Fruit fly (Drosophila melanogaster) whole organism, embryonic: ENCODE measurements around the gene CG15865.

Source experiments
- CG11695 ChIP-seq: fragments of 200-800 bp; sonication (Bioruptor generic); IDR thresholded peaks from 3 replicates; pipeline ENCODE4 v1.3.6; 2022; ENCODE audit warnings: missing biosample characterization, missing genetic modification characterization
- CG13424 ChIP-seq: fragments of 200-800 bp; sonication (Bioruptor generic); optimal IDR thresholded peaks from 2 replicates; lab custom pipeline; 2019; ENCODE audit warnings: missing biosample characterization, mild to moderate bottlenecking, missing genetic modification characterization, moderate library complexity
- CG13894 ChIP-seq: fragments of 200-800 bp; sonication (Bioruptor generic); optimal IDR thresholded peaks from 3 replicates; lab custom pipeline; 2018; ENCODE audit warnings: missing biosample characterization, mild to moderate bottlenecking, missing genetic modification characterization, moderate library complexity
- CG14014 ChIP-seq: fragments of 200-800 bp; sonication (Bioruptor generic); IDR thresholded peaks from 2 replicates; pipeline ENCODE4 v1.3.6; 2022; ENCODE audit warnings: missing biosample characterization, missing genetic modification characterization
- CG14965 ChIP-seq: fragments of 200-800 bp; sonication (Bioruptor generic); optimal IDR thresholded peaks from 2 replicates; lab custom pipeline; 2016; ENCODE audit warnings: missing biosample characterization, missing genetic modification characterization, borderline replicate concordance
- CG17612 ChIP-seq: fragments of 200-800 bp; sonication (Bioruptor generic); IDR thresholded peaks from 2 replicates; pipeline ENCODE4 v1.3.6; 2022; ENCODE audit warnings: missing biosample characterization, missing genetic modification characterization
- CG18262 ChIP-seq: fragments of 200-800 bp; optimal IDR thresholded peaks from 3 replicates; lab custom pipeline; 2019; ENCODE audit warnings: missing biosample characterization, mild to moderate bottlenecking, missing genetic modification characterization, moderate library complexity
- CG3163 ChIP-seq: fragments of 200-800 bp; sonication (Bioruptor generic); optimal IDR thresholded peaks from 3 replicates; lab custom pipeline; 2016; ENCODE audit warnings: missing biosample characterization, missing genetic modification characterization
- CG32767 ChIP-seq: fragments of 200-800 bp; sonication (Bioruptor generic); IDR thresholded peaks from 2 replicates; pipeline ENCODE4 v1.3.6; 2022; ENCODE audit warnings: missing biosample characterization, missing genetic modification characterization
- CG32772 ChIP-seq: fragments of 200-800 bp; sonication (Bioruptor generic); IDR thresholded peaks from 2 replicates; pipeline ENCODE4 v1.3.6; 2022; ENCODE audit warnings: missing biosample characterization, missing genetic modification characterization
- CG3281 ChIP-seq: fragments of 200-800 bp; sonication (Bioruptor generic); optimal IDR thresholded peaks from 3 replicates; lab custom pipeline; 2017; ENCODE audit warnings: missing biosample characterization, mild to moderate bottlenecking, missing genetic modification characterization
- CG4404 ChIP-seq: fragments of 200-800 bp; sonication (Bioruptor generic); IDR thresholded peaks from 2 replicates; pipeline ENCODE4 v1.3.6; 2022; ENCODE audit warnings: missing biosample characterization, missing genetic modification characterization
- CG7556 ChIP-seq: fragments of 200-800 bp; sonication (Bioruptor generic); optimal IDR thresholded peaks from 2 replicates; lab custom pipeline; 2017; ENCODE audit warnings: missing biosample characterization, mild to moderate bottlenecking, missing genetic modification characterization
- CG8944 ChIP-seq: fragments of 200-800 bp; sonication (Bioruptor generic); optimal IDR thresholded peaks from 3 replicates; lab custom pipeline; 2016; ENCODE audit warnings: missing biosample characterization, missing genetic modification characterization
- CHES-1-like ChIP-seq: fragments of 200-800 bp; sonication (Bioruptor generic); optimal IDR thresholded peaks from 2 replicates; lab custom pipeline; 2016; ENCODE audit warnings: missing biosample characterization, missing genetic modification characterization
- Dll ChIP-seq: fragments of 200-800 bp; sonication (Bioruptor generic); IDR thresholded peaks from 4 replicates; pipeline ENCODE4 v1.3.6; 2022; ENCODE audit warnings: missing biosample characterization, missing genetic modification characterization; ENCODE audit not compliant: partially characterized antibody
- ERR ChIP-seq: fragments of 200-800 bp; sonication (Bioruptor generic); optimal IDR thresholded peaks from 2 replicates; lab custom pipeline; 2016; ENCODE audit warnings: missing biosample characterization, missing genetic modification characterization
- Fer3 ChIP-seq: fragments of 200-800 bp; sonication (Bioruptor generic); optimal IDR thresholded peaks from 2 replicates; lab custom pipeline; 2018; ENCODE audit warnings: missing biosample characterization, mild to moderate bottlenecking, missing genetic modification characterization, moderate library complexity
- HLH3B ChIP-seq: fragments of 200-800 bp; sonication (Bioruptor generic); IDR thresholded peaks from 2 replicates; pipeline ENCODE4 v1.3.6; 2022; ENCODE audit warnings: missing biosample characterization, missing genetic modification characterization
- HLHmδ ChIP-seq: fragments of 200-800 bp; sonication (Bioruptor generic); optimal IDR thresholded peaks from 2 replicates; lab custom pipeline; 2018; ENCODE audit warnings: missing biosample characterization, mild to moderate bottlenecking, missing genetic modification characterization, moderate library complexity
- Hand ChIP-seq: fragments of 200-800 bp; sonication (Bioruptor generic); optimal IDR thresholded peaks from 2 replicates; lab custom pipeline; 2017; ENCODE audit warnings: mild to moderate bottlenecking, missing biosample characterization, missing genetic modification reagents, missing genetic modification characterization
- Hr51 ChIP-seq, 2 experiments: fragments of 200-800 bp; sonication (Bioruptor generic); optimal IDR thresholded peaks; 2 replicates in 1 of 2; 3 replicates in 1 of 2; lab custom pipeline; 2016 to 2018; ENCODE audit warnings: missing biosample characterization in 2 of 2, missing genetic modification characterization in 2 of 2, mild to moderate bottlenecking in 1 of 2, moderate library complexity in 1 of 2
- Six4 ChIP-seq: fragments of 200-800 bp; sonication (Bioruptor generic); optimal IDR thresholded peaks from 2 replicates; lab custom pipeline; 2016; ENCODE audit warnings: missing biosample characterization, missing genetic modification characterization
- Spps ChIP-seq: fragments of 200-800 bp; sonication (Bioruptor generic); optimal IDR thresholded peaks from 2 replicates; lab custom pipeline; 2018; ENCODE audit warnings: missing biosample characterization, mild to moderate bottlenecking, missing genetic modification characterization
- TFAM ChIP-seq: fragments of 200-800 bp; sonication (Bioruptor generic); optimal IDR thresholded peaks from 2 replicates; lab custom pipeline; 2017; ENCODE audit warnings: missing biosample characterization, missing genetic modification characterization, inconsistent platforms
- Vsx1 ChIP-seq: fragments of 200-800 bp; sonication (Bioruptor generic); optimal IDR thresholded peaks from 2 replicates; lab custom pipeline; 2017; ENCODE audit warnings: missing biosample characterization, mild to moderate bottlenecking, missing genetic modification characterization, missing genetic modification reagents
- aop ChIP-seq: fragments of 200-800 bp; sonication (Bioruptor generic); IDR thresholded peaks from 2 replicates; pipeline ENCODE4 v1.3.6; 2022; ENCODE audit warnings: missing biosample characterization, missing genetic modification characterization
- chif ChIP-seq, 2 experiments: fragments of 200-800 bp; sonication (Bioruptor generic); optimal IDR thresholded peaks; 3 replicates each; lab custom pipeline; 2016; ENCODE audit warnings: missing biosample characterization in 2 of 2, missing genetic modification characterization in 2 of 2
- chn ChIP-seq: fragments of 200-800 bp; sonication (Bioruptor generic); optimal IDR thresholded peaks from 2 replicates; lab custom pipeline; 2016; ENCODE audit warnings: missing biosample characterization, missing genetic modification characterization
- en ChIP-seq: fragments of 200-800 bp; sonication (Bioruptor generic); optimal IDR thresholded peaks from 2 replicates; lab custom pipeline; 2016; ENCODE audit warnings: missing biosample characterization, missing genetic modification characterization
- exex ChIP-seq: fragments of 200-800 bp; sonication (Bioruptor generic); optimal IDR thresholded peaks from 4 replicates; lab custom pipeline; 2018; ENCODE audit warnings: missing biosample characterization, mild to moderate bottlenecking, missing genetic modification characterization, moderate library complexity
- fru ChIP-seq: fragments of >200 bp; optimal IDR thresholded peaks from 2 replicates; lab custom pipeline; 2017
- grau ChIP-seq: fragments of 200-800 bp; optimal IDR thresholded peaks from 3 replicates; lab custom pipeline; 2019; ENCODE audit warnings: missing biosample characterization, mild to moderate bottlenecking, missing genetic modification characterization, moderate library complexity
- gsb ChIP-seq: fragments of 200-800 bp; sonication (Bioruptor generic); IDR thresholded peaks from 2 replicates; pipeline ENCODE4 v1.3.6; 2022; ENCODE audit warnings: missing biosample characterization, missing genetic modification characterization
- hbn ChIP-seq: fragments of 200-800 bp; sonication (Bioruptor generic); IDR thresholded peaks from 2 replicates; pipeline ENCODE4 v1.3.6; 2022; ENCODE audit warnings: missing biosample characterization, missing genetic modification characterization; ENCODE audit not compliant: partially characterized antibody
- hkb ChIP-seq, 2 experiments: fragments of 200-800 bp in 1 of 2; fragments of >200 bp in 1 of 2; sonication (Bioruptor generic) in 1 of 2; IDR thresholded peaks in 1 of 2; optimal IDR thresholded peaks in 1 of 2; 2 replicates each; pipeline versions ENCODE4 v1.3.6 to Lab custom; 2017 to 2022; ENCODE audit warnings: missing biosample characterization in 1 of 2, missing genetic modification characterization in 1 of 2
- luna ChIP-seq: fragments of 200-800 bp; sonication (Bioruptor generic); optimal IDR thresholded peaks from 2 replicates; lab custom pipeline; 2016; ENCODE audit warnings: missing biosample characterization, missing genetic modification characterization
- maf-S ChIP-seq: fragments of 200-800 bp; sonication (Bioruptor generic); optimal IDR thresholded peaks from 2 replicates; lab custom pipeline; 2016; ENCODE audit warnings: missing biosample characterization, missing genetic modification characterization
- pfk ChIP-seq: fragments of 200-800 bp; sonication (Bioruptor generic); optimal IDR thresholded peaks from 2 replicates; lab custom pipeline; 2018; ENCODE audit warnings: missing biosample characterization, mild to moderate bottlenecking, missing genetic modification characterization, moderate library complexity
- salm ChIP-seq: fragments of 200-800 bp; sonication (Bioruptor generic); optimal IDR thresholded peaks from 2 replicates; lab custom pipeline; 2018; ENCODE audit warnings: missing biosample characterization, mild to moderate bottlenecking, missing genetic modification characterization
- sd ChIP-seq: fragments of 200-800 bp; sonication (Bioruptor generic); optimal IDR thresholded peaks from 3 replicates; lab custom pipeline; 2018; ENCODE audit warnings: missing biosample characterization, mild to moderate bottlenecking, missing genetic modification characterization, moderate library complexity
- sima ChIP-seq: fragments of 200-800 bp; sonication (Bioruptor generic); optimal IDR thresholded peaks from 2 replicates; lab custom pipeline; 2016; ENCODE audit warnings: missing biosample characterization, missing genetic modification characterization
- slou ChIP-seq: fragments of 200-800 bp; sonication (Bioruptor generic); optimal IDR thresholded peaks from 3 replicates; lab custom pipeline; 2016; ENCODE audit warnings: missing biosample characterization, missing genetic modification characterization
- sr ChIP-seq: fragments of 200-800 bp; sonication (Bioruptor generic); IDR thresholded peaks from 3 replicates; pipeline ENCODE4 v1.3.6; 2022; ENCODE audit warnings: missing biosample characterization, missing genetic modification characterization
- tll ChIP-seq, 2 experiments: fragments of 200-800 bp in 1 of 2; fragments of >200 bp in 1 of 2; sonication (Bioruptor generic) in 1 of 2; optimal IDR thresholded peaks; 2 replicates each; lab custom pipeline; 2017 to 2019; ENCODE audit warnings: missing biosample characterization in 2 of 2, missing genetic modification characterization in 2 of 2, mild to moderate bottlenecking in 1 of 2, moderate library complexity in 1 of 2
- unc-4 ChIP-seq: fragments of 200-800 bp; sonication (Bioruptor generic); IDR thresholded peaks from 2 replicates; pipeline ENCODE4 v1.3.6; 2022; ENCODE audit warnings: missing biosample characterization, missing genetic modification characterization; ENCODE audit not compliant: partially characterized antibody
- wor ChIP-seq: fragments of 200-800 bp; sonication (Bioruptor generic); IDR thresholded peaks from 2 replicates; pipeline ENCODE4 v1.3.6; 2022; ENCODE audit warnings: missing biosample characterization, missing genetic modification characterization
- z ChIP-seq: fragments of 200-800 bp; sonication (Bioruptor generic); IDR thresholded peaks from 3 replicates; pipeline ENCODE4 v1.3.6; 2022; ENCODE audit warnings: missing biosample characterization, missing genetic modification characterization
- zen ChIP-seq: fragments of 200-800 bp; sonication (Bioruptor generic); optimal IDR thresholded peaks from 3 replicates; lab custom pipeline; 2018; ENCODE audit warnings: missing biosample characterization, mild to moderate bottlenecking, missing genetic modification characterization, moderate library complexity

The CG15865 gene

dm6 chrX:16644535-16645131 is 19.6 kb downstream of the CG15865 start (continued):
- TF ChIP-seq Hr51 (GFP tag; optimal IDR thresholded peaks at IDR 0.05; lab: Kevin White, UChicago): peak; percentile 17 to 21
- peak; percentile 46 for TF ChIP-seq salm (tag; lab: Kevin White, UChicago)
- peak; percentile 16 for TF ChIP-seq Fer3 (tag; lab: Kevin White, UChicago)
- TF ChIP-seq maf-S (GFP tag; lab: Kevin White, UChicago): no peak
- TF ChIP-seq Six4: no peak
- TF ChIP-seq CG32772 (GFP tag; lab: Robert Waterston, UW): no peak
- no peak for TF ChIP-seq gsb (GFP tag; lab: Robert Waterston, UW)
- peak; percentile 52 for TF ChIP-seq CG18262 (tag; lab: Kevin White, UChicago)
- no peak for TF ChIP-seq en (GFP tag; lab: Kevin White, UChicago)
- TF ChIP-seq pfk (GFP tag; lab: Kevin White, UChicago): peak; percentile 15
- peak in 1 of 2 experiments; percentile 80 for TF ChIP-seq tll (GFP tag; optimal IDR thresholded peaks at IDR 0.05; lab: Kevin White, UChicago)
- TF ChIP-seq CG8944 (GFP tag; lab: Kevin White, UChicago): no peak
- no peak for TF ChIP-seq CG3163 (GFP tag; lab: Kevin White, UChicago)
- no peak for TF ChIP-seq CG14965 (GFP tag; lab: Kevin White, UChicago)
- 0 out of 3 replicates have a peak, but pooled peaks have one; percentile 28 for TF ChIP-seq z
- peak in 1 of 2 experiments; percentile 43 for TF ChIP-seq chif (GFP tag; optimal IDR thresholded peaks at IDR 0.05; lab: Kevin White, UChicago)
- peak; percentile 52 for TF ChIP-seq zen (tag; lab: Kevin White, UChicago)
- TF ChIP-seq CG14014 (GFP tag; lab: Robert Waterston, UW): peak; percentile 40; the same call in 1 of the 2 replicates
- peak; percentile 24 for TF ChIP-seq TFAM (GFP tag; lab: Kevin White, UChicago)
- TF ChIP-seq sd (tag; lab: Kevin White, UChicago): peak; percentile 36
- peak; percentile 16 for TF ChIP-seq Spps (tag; lab: Kevin White, UChicago)
- peak; percentile 33 for TF ChIP-seq exex
- TF ChIP-seq Hand (GFP tag; lab: Kevin White, UChicago): no peak
- TF ChIP-seq CG13424 (tag; lab: Kevin White, UChicago): peak; percentile 36
- no peak for TF ChIP-seq hkb (optimal IDR thresholded peaks at IDR 0.05; lab: Kevin White, UChicago)
- peak; percentile 51; the same call in 1 of the 2 replicates for TF ChIP-seq hkb (GFP tag; IDR thresholded peaks at IDR 0.05; lab: Robert Waterston, UW)
- no peak for TF ChIP-seq aop (GFP tag; lab: Robert Waterston, UW)
- TF ChIP-seq CG11695 (GFP tag; lab: Robert Waterston, UW): peak; percentile 37; the same call in 1 of the 3 replicates
- TF ChIP-seq slou: no peak
- no peak for TF ChIP-seq sima (GFP tag; lab: Kevin White, UChicago)
- TF ChIP-seq Dll: 0 out of 4 replicates have a peak, but pooled peaks have one; percentile 14
- no peak for TF ChIP-seq luna (GFP tag; lab: Kevin White, UChicago)
- TF ChIP-seq CG13894 (tag; lab: Kevin White, UChicago): no peak
- 0 out of 2 replicates have a peak, but pooled peaks have one; percentile 23 for TF ChIP-seq CG32767 (GFP tag; lab: Robert Waterston, UW)
- no peak for TF ChIP-seq chn (GFP tag; lab: Kevin White, UChicago)
- TF ChIP-seq Vsx1 (GFP tag; lab: Kevin White, UChicago): peak; percentile 61
- no peak for TF ChIP-seq CG17612 (GFP tag; lab: Robert Waterston, UW)
- TF ChIP-seq unc-4 (GFP tag; lab: Robert Waterston, UW): no peak
- no peak for TF ChIP-seq CHES-1-like (GFP tag; lab: Kevin White, UChicago)
- TF ChIP-seq CG7556: peak; percentile 43
- peak; percentile 65 for TF ChIP-seq HLHmδ (GFP tag; lab: Kevin White, UChicago)
- no peak for TF ChIP-seq ERR (GFP tag; lab: Kevin White, UChicago)
- TF ChIP-seq sr: 0 out of 3 replicates have a peak, but pooled peaks have one; percentile 26
- no peak for TF ChIP-seq wor (GFP tag; lab: Robert Waterston, UW)
- peak; percentile 49; the same call in 1 of the 2 replicates for TF ChIP-seq HLH3B
- TF ChIP-seq CG3281 (GFP tag; lab: Kevin White, UChicago): no peak
- TF ChIP-seq CG4404 (GFP tag; lab: Robert Waterston, UW): no peak
- TF ChIP-seq fru: no peak
- TF ChIP-seq hbn: no peak
- TF ChIP-seq grau (tag; lab: Kevin White, UChicago): peak; percentile 2
